Worm (Caenorhabditis elegans): ENCODE measurements around the gene tofu-6.

Gene tofu-6

DNA sequence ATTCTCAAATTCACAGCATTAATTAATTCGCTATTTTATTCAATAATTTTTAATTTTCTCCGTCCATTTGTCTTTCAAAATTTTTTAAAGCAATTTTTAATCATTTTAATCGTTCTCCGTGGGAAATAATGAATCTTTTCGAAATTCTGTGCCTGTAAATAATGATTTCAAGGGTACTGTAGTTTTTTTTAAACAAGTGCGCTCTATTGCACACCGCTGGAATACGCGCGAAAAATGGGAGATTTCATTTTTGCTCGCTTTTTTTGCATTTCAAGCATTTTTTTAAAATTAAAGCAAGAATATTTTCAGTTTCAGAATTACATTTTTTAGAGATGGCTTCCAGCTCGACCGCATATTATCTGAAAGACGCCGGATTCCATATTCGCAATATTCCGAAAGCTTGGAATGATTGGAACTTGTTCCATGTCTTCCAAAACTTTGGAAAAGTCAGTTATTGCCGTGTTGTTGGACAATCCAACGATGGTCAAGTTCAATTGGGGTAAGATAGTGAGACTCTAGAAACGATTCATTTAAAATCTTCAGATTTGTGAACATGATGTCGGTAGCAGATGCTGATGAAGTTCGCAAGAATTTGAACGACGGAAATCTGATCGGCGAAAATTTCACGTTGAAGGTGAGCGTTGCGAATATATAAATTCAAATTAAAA, at the start of gene tofu-6:
TSS of gene tofu-6 (plus strand) at position 302 of the 668 bp plus-strand sequence.
- TF ChIP-seq nhr-12 (tag; optimal IDR thresholded peaks at IDR 0.05): no peak
- TF ChIP-seq lsy-2 (tag; optimal IDR thresholded peaks at IDR 0.05): peak; percentile 79

DNA sequence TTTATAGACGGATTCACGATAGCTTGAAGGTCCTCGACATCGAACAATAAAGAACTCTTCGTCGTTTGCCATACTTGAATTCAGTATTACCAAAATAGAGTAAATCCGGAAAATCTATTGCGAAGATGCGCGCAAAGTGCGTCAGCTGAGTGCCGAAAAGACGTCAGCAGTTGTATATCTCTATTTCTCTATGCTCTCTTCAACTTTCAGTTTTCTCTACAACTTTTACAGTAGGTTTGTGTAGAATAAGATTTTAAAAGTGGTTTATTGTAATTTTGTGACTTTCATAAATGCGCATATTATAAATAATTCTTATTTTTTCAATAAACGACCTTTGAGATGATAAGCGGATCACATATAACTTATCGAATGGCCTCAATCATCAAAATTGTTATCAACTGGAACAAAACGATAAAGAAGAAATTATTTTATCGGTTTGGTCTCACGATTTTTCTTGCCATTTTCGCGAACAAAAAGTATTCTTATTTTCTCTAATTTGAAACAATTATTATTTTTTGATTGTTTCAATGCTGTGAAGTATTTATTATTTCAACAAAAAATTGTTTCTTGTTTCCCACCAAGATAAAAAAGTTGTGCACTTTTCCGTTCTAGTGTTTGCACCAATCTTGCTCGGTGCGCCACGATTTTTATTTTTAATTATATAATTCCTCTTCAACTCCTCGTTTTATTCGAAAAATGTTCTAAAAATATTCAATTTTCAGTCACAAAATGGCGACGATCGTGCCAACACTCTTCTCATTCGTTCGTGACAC, 47.6 kb upstream of the tofu-6 start, which contains the start of the genes agt-2 and F09E5.3:
TSS of gene agt-2 (minus strand) at position 553 of the 773 bp plus-strand sequence.
TSS of gene F09E5.3 (plus strand) at position 723 of the 773 bp plus-strand sequence.
- TF ChIP-seq nhr-2 (tag; optimal IDR thresholded peaks at IDR 0.05) (peak; percentile 13), nhr-237 (tag; optimal IDR thresholded peaks at IDR 0.05) (peak; percentile 77), snpc-4 (tag; optimal IDR thresholded peaks at IDR 0.05) (no peak), bed-3 (GFP tag; optimal IDR thresholded peaks at IDR 0.05) (no peak), drap-1 (GFP tag; optimal IDR thresholded peaks at IDR 0.05) (peak; percentile 53), elt-1 (tag; optimal IDR thresholded peaks at IDR 0.05; ENCODE audit: borderline replicate concordance, insufficient read depth) (no peak), nhr-76 (tag; optimal IDR thresholded peaks at IDR 0.05) (no peak), sem-2 (GFP tag; optimal IDR thresholded peaks at IDR 0.05) (no peak), lin-32 (GFP tag; optimal IDR thresholded peaks at IDR 0.05) (no peak), mep-1 (tag; optimal IDR thresholded peaks at IDR 0.05) (peak; percentile 90), ces-1 (GFP tag; optimal IDR thresholded peaks at IDR 0.05) (peak; percentile 74), M03D4.4 (tag; optimal IDR thresholded peaks at IDR 0.05) (peak; percentile 9), ztf-11 (tag; optimal IDR thresholded peaks at IDR 0.05) (peak; percentile 53), ham-2 (GFP tag; optimal IDR thresholded peaks at IDR 0.05) (no peak), zip-8 (tag; optimal IDR thresholded peaks at IDR 0.05) (no peak), sptf-1 (tag; optimal IDR thresholded peaks at IDR 0.05) (peak; percentile 71), pha-4 (tag; optimal IDR thresholded peaks at IDR 0.05) (peak; percentile 95), blmp-1 (tag; optimal IDR thresholded peaks at IDR 0.05) (peak; percentile 3), ceh-83 (GFP tag; optimal IDR thresholded peaks at IDR 0.05) (peak; percentile 47), lsy-2 (tag; optimal IDR thresholded peaks at IDR 0.05) (peak; percentile 89), ceh-43 (GFP tag; optimal IDR thresholded peaks at IDR 0.05) (no peak), unc-39 (tag; optimal IDR thresholded peaks at IDR 0.05) (no peak), mls-2 (tag; optimal IDR thresholded peaks at IDR 0.05) (peak; percentile 17), cnd-1 (tag; optimal IDR thresholded peaks at IDR 0.05) (peak; percentile 36), nhr-28 (tag; optimal IDR thresholded peaks at IDR 0.05) (no peak), unc-120 (tag; optimal IDR thresholded peaks at IDR 0.05; ENCODE audit: poor library complexity, severe bottlenecking) (no peak), unc-62 (GFP tag; optimal IDR thresholded peaks at IDR 0.05) (peak; percentile 26), nhr-12 (tag; optimal IDR thresholded peaks at IDR 0.05) (no peak), elt-3 (tag; optimal IDR thresholded peaks at IDR 0.05) (no peak), mab-5 (tag; optimal IDR thresholded peaks at IDR 0.05) (no peak), flh-1 (GFP tag; optimal IDR thresholded peaks at IDR 0.05) (no peak), ceh-39 (tag; optimal IDR thresholded peaks at IDR 0.05) (peak; percentile 68), hlh-1 (tag; optimal IDR thresholded peaks at IDR 0.05) (peak; percentile 37), lin-13 (tag; optimal IDR thresholded peaks at IDR 0.05) (peak; percentile 90), tbx-8 (GFP tag; optimal IDR thresholded peaks at IDR 0.05) (no peak)

DNA sequence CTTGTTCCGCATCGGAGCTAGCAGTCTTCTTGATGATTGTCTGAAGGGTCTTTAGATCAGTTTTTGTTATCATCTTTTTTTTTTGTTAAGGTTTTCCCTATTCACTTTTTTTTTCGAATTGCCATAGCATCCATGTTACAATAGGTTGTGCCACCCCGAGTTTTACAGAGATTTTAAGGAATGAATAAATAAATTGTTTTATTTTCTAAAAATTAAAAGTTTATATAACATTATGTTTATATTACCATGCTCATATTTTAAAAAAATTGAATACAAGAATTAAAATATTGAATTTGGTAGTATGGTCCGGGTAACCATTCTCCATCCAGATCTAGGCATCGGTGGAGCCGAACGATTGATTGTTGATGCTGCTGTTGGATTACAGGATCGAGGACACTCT, 46.1 kb upstream of the tofu-6 start, which contains the start of gene algn-2:
TSS of gene algn-2 (plus strand) at position 301 of the 400 bp plus-strand sequence.
- TF ChIP-seq zip-8 (tag; optimal IDR thresholded peaks at IDR 0.05): no peak
- no peak for TF ChIP-seq sptf-1 (tag; optimal IDR thresholded peaks at IDR 0.05)
- no peak for TF ChIP-seq nhr-12 (tag; optimal IDR thresholded peaks at IDR 0.05)
- no peak for TF ChIP-seq unc-62 (GFP tag; optimal IDR thresholded peaks at IDR 0.05)
- TF ChIP-seq ces-1 (GFP tag; optimal IDR thresholded peaks at IDR 0.05): no peak
- no peak for TF ChIP-seq elt-1 (tag; optimal IDR thresholded peaks at IDR 0.05; ENCODE audit: borderline replicate concordance, insufficient read depth)
- no peak for TF ChIP-seq blmp-1 (tag; optimal IDR thresholded peaks at IDR 0.05)
- TF ChIP-seq drap-1 (GFP tag; optimal IDR thresholded peaks at IDR 0.05): no peak
- TF ChIP-seq ceh-39 (tag; optimal IDR thresholded peaks at IDR 0.05): no peak
- no peak for TF ChIP-seq lin-32 (GFP tag; optimal IDR thresholded peaks at IDR 0.05)
- no peak for TF ChIP-seq ztf-11 (tag; optimal IDR thresholded peaks at IDR 0.05)
- no peak for TF ChIP-seq cnd-1 (tag; optimal IDR thresholded peaks at IDR 0.05)
